Fruit fly (Drosophila melanogaster) whole organism, embryonic: ENCODE measurements around the gene CG44001.

ENCODE experiments used
- ATbp ChIP-seq: fragments of 200-800 bp; sonication (Bioruptor generic); optimal IDR thresholded peaks from 2 replicates; lab custom pipeline; 2017; ENCODE audit warnings: missing biosample characterization, mild to moderate bottlenecking, missing genetic modification characterization, missing genetic modification reagents
- Abd-B ChIP-seq: fragments of 200-800 bp; sonication (Bioruptor generic); optimal IDR thresholded peaks from 2 replicates; lab custom pipeline; 2018; ENCODE audit warnings: missing biosample characterization, mild to moderate bottlenecking, missing genetic modification characterization, moderate library complexity
- Awh ChIP-seq: fragments of 200-800 bp; sonication (Bioruptor generic); IDR thresholded peaks from 2 replicates; pipeline ENCODE4, ENCODE4 v1.3.6; 2022; ENCODE audit warnings: missing biosample characterization, missing genetic modification characterization
- CG10274 ChIP-seq: fragments of 200-800 bp; sonication (Bioruptor generic); optimal IDR thresholded peaks from 3 replicates; lab custom pipeline; 2017; ENCODE audit warnings: missing biosample characterization, mild to moderate bottlenecking, missing genetic modification characterization
- CG11398 ChIP-seq: fragments of 200-800 bp; sonication (Bioruptor generic); optimal IDR thresholded peaks from 2 replicates; lab custom pipeline; 2016; ENCODE audit warnings: missing biosample characterization, missing genetic modification characterization
- CG11504 ChIP-seq: fragments of 200-800 bp; sonication (Bioruptor generic); optimal IDR thresholded peaks from 3 replicates; lab custom pipeline; 2019; ENCODE audit warnings: missing biosample characterization, mild to moderate bottlenecking, missing genetic modification characterization, moderate library complexity
- CG12236 ChIP-seq: fragments of 200-800 bp; sonication (Bioruptor generic); optimal IDR thresholded peaks from 2 replicates; lab custom pipeline; 2016; ENCODE audit warnings: missing biosample characterization, missing genetic modification characterization
- CG14050 ChIP-seq: fragments of 200-800 bp; sonication (Bioruptor generic); IDR thresholded peaks from 3 replicates; pipeline ENCODE4 v1.3.6; 2022; ENCODE audit warnings: missing biosample characterization, missing genetic modification characterization
- CG2120 ChIP-seq: fragments of 200-800 bp; sonication (Bioruptor generic); optimal IDR thresholded peaks from 3 replicates; lab custom pipeline; 2016; ENCODE audit warnings: missing biosample characterization, missing genetic modification characterization
- CG2129 ChIP-seq: fragments of 200-800 bp; sonication (Bioruptor generic); IDR thresholded peaks from 2 replicates; pipeline ENCODE4 v1.3.6; 2022; ENCODE audit warnings: missing biosample characterization, missing genetic modification characterization; ENCODE audit not compliant: partially characterized antibody
- CG30020 ChIP-seq: fragments of 200-800 bp; optimal IDR thresholded peaks from 2 replicates; lab custom pipeline; 2019; ENCODE audit warnings: missing biosample characterization, mild to moderate bottlenecking, missing genetic modification characterization, moderate library complexity
- CG4730 ChIP-seq: fragments of 200-800 bp; sonication (Bioruptor generic); IDR thresholded peaks from 2 replicates; pipeline ENCODE4 v1.3.6; 2022; ENCODE audit warnings: missing biosample characterization, missing genetic modification characterization
- CG5245 ChIP-seq: fragments of 200-800 bp; sonication (Bioruptor generic); optimal IDR thresholded peaks from 3 replicates; lab custom pipeline; 2016; ENCODE audit warnings: missing biosample characterization, missing genetic modification characterization
- CG6791 ChIP-seq: fragments of 200-800 bp; sonication (Bioruptor generic); IDR thresholded peaks from 3 replicates; pipeline ENCODE4 v1.3.6; 2022; ENCODE audit warnings: missing biosample characterization, missing genetic modification characterization; ENCODE audit not compliant: partially characterized antibody
- CG7786 ChIP-seq: fragments of 200-800 bp; sonication (Bioruptor generic); optimal IDR thresholded peaks from 2 replicates; lab custom pipeline; 2016; ENCODE audit warnings: missing biosample characterization, missing genetic modification characterization
- CG7839 ChIP-seq: fragments of 200-800 bp; sonication (Bioruptor generic); optimal IDR thresholded peaks from 3 replicates; lab custom pipeline; 2018; ENCODE audit warnings: missing biosample characterization, mild to moderate bottlenecking, missing genetic modification characterization, moderate library complexity
- CG8089 ChIP-seq: fragments of 200-800 bp; sonication (Bioruptor generic); optimal IDR thresholded peaks from 3 replicates; lab custom pipeline; 2016; ENCODE audit warnings: missing biosample characterization, missing genetic modification characterization
- CG8924 ChIP-seq: fragments of 200-800 bp; optimal IDR thresholded peaks from 3 replicates; lab custom pipeline; 2019; ENCODE audit warnings: missing biosample characterization, mild to moderate bottlenecking, missing genetic modification characterization, moderate library complexity
- CG9876 ChIP-seq: fragments of 200-800 bp; sonication (Bioruptor generic); optimal IDR thresholded peaks from 2 replicates; lab custom pipeline; 2016; ENCODE audit warnings: missing biosample characterization, missing genetic modification characterization
- CoRest ChIP-seq: fragments of 200-800 bp; sonication (Bioruptor generic); optimal IDR thresholded peaks from 3 replicates; lab custom pipeline; 2018; ENCODE audit warnings: missing biosample characterization, mild to moderate bottlenecking, missing genetic modification characterization, moderate library complexity
- Dek ChIP-seq: fragments of 200-800 bp; sonication (Bioruptor generic); optimal IDR thresholded peaks from 3 replicates; lab custom pipeline; 2019; ENCODE audit warnings: missing biosample characterization, mild to moderate bottlenecking, missing genetic modification characterization, moderate library complexity
- Dll ChIP-seq: fragments of 200-800 bp; sonication (Bioruptor generic); IDR thresholded peaks from 4 replicates; pipeline ENCODE4 v1.3.6; 2022; ENCODE audit warnings: missing biosample characterization, missing genetic modification characterization; ENCODE audit not compliant: partially characterized antibody
- Doc2 ChIP-seq: fragments of 200-800 bp; sonication (Bioruptor generic); IDR thresholded peaks from 2 replicates; pipeline ENCODE4 v1.3.6; 2022; ENCODE audit warnings: missing biosample characterization, missing genetic modification characterization
- Doc3 ChIP-seq: fragments of 200-800 bp; sonication (Bioruptor generic); IDR thresholded peaks from 3 replicates; pipeline ENCODE4 v1.3.6; 2022; ENCODE audit warnings: missing biosample characterization, missing genetic modification characterization; ENCODE audit not compliant: partially characterized antibody
- Ets97D ChIP-seq: fragments of 200-800 bp; sonication (Bioruptor generic); optimal IDR thresholded peaks from 3 replicates; lab custom pipeline; 2016; ENCODE audit warnings: missing biosample characterization, missing genetic modification characterization
- Fer3 ChIP-seq: fragments of 200-800 bp; sonication (Bioruptor generic); optimal IDR thresholded peaks from 2 replicates; lab custom pipeline; 2018; ENCODE audit warnings: missing biosample characterization, mild to moderate bottlenecking, missing genetic modification characterization, moderate library complexity
- HmgD ChIP-seq: fragments of 200-800 bp; sonication (Bioruptor generic); optimal IDR thresholded peaks from 3 replicates; lab custom pipeline; 2016; ENCODE audit warnings: missing biosample characterization, missing genetic modification characterization
- Lhr ChIP-seq: fragments of 200-800 bp; sonication (Bioruptor generic); optimal IDR thresholded peaks from 3 replicates; lab custom pipeline; 2017; ENCODE audit warnings: mild to moderate bottlenecking, missing biosample characterization, missing genetic modification reagents, missing genetic modification characterization
- NC2α ChIP-seq: fragments of 200-800 bp; sonication (Bioruptor generic); optimal IDR thresholded peaks from 2 replicates; lab custom pipeline; 2016; ENCODE audit warnings: missing biosample characterization, missing genetic modification characterization
- Opbp ChIP-seq: fragments of 200-800 bp; sonication (Bioruptor generic); IDR thresholded peaks from 3 replicates; pipeline ENCODE4 v1.3.6; 2022; ENCODE audit warnings: missing biosample characterization, missing genetic modification characterization; ENCODE audit not compliant: partially characterized antibody
- Ravus ChIP-seq: fragments of 200-800 bp; sonication (Bioruptor generic); IDR thresholded peaks from 2 replicates; pipeline ENCODE4 v1.3.6; 2022; ENCODE audit warnings: missing biosample characterization, missing genetic modification characterization
- Sox100B ChIP-seq: fragments of 200-800 bp; sonication (Bioruptor generic); optimal IDR thresholded peaks from 3 replicates; lab custom pipeline; 2018; ENCODE audit warnings: missing biosample characterization, mild to moderate bottlenecking, missing genetic modification characterization
- Taf1 ChIP-seq: fragments of 200-800 bp; sonication (Bioruptor generic); IDR thresholded peaks from 2 replicates; pipeline ENCODE4 v1.3.6; 2022; ENCODE audit warnings: missing biosample characterization, missing genetic modification characterization
- bab2 ChIP-seq: fragments of 200-800 bp; sonication (Bioruptor generic); optimal IDR thresholded peaks from 2 replicates; lab custom pipeline; 2016; ENCODE audit warnings: missing biosample characterization, missing genetic modification characterization
- crol ChIP-seq: fragments of 200-800 bp; sonication (Bioruptor generic); IDR thresholded peaks from 2 replicates; pipeline ENCODE4 v1.3.6; 2022; ENCODE audit warnings: missing biosample characterization, missing genetic modification characterization
- dati ChIP-seq: fragments of 200-800 bp; sonication (Bioruptor generic); IDR thresholded peaks from 2 replicates; pipeline ENCODE4 v1.3.6; 2022; ENCODE audit warnings: missing biosample characterization, missing genetic modification characterization
- ems ChIP-seq: fragments of 200-800 bp; sonication (Bioruptor generic); optimal IDR thresholded peaks from 3 replicates; lab custom pipeline; 2016; ENCODE audit warnings: missing biosample characterization, missing genetic modification characterization
- fd102C ChIP-seq: fragments of 200-800 bp; sonication (Bioruptor generic); optimal IDR thresholded peaks from 2 replicates; lab custom pipeline; 2018; ENCODE audit warnings: missing biosample characterization, mild to moderate bottlenecking, missing genetic modification characterization, moderate library complexity
- fru ChIP-seq: fragments of >200 bp; optimal IDR thresholded peaks from 2 replicates; lab custom pipeline; 2017
- gcm ChIP-seq: fragments of 200-800 bp; sonication (Bioruptor generic); optimal IDR thresholded peaks from 2 replicates; lab custom pipeline; 2019; ENCODE audit warnings: missing biosample characterization, mild to moderate bottlenecking, missing genetic modification characterization, moderate library complexity
- gem ChIP-seq: fragments of 200-800 bp; sonication (Bioruptor generic); optimal IDR thresholded peaks from 2 replicates; lab custom pipeline; 2019; ENCODE audit warnings: missing biosample characterization, mild to moderate bottlenecking, missing genetic modification characterization, moderate library complexity
- pho ChIP-seq: fragments of 200-800 bp; sonication (Bioruptor generic); optimal IDR thresholded peaks from 2 replicates; lab custom pipeline; 2016; ENCODE audit warnings: missing biosample characterization, missing genetic modification characterization
- prd ChIP-seq, 3 experiments: fragments of >200 bp in 2 of 3; fragments of 200-800 bp in 1 of 3; sonication (Bioruptor generic) in 1 of 3; optimal IDR thresholded peaks in 2 of 3; IDR thresholded peaks in 1 of 3; 2 replicates in 2 of 3; 3 replicates in 1 of 3; pipeline versions ENCODE4 v1.3.6 to Lab custom; 2017 to 2022; ENCODE audit warnings: missing biosample characterization in 1 of 3, missing genetic modification characterization in 1 of 3
- tll ChIP-seq, 2 experiments: fragments of 200-800 bp in 1 of 2; fragments of >200 bp in 1 of 2; sonication (Bioruptor generic) in 1 of 2; optimal IDR thresholded peaks; 2 replicates each; lab custom pipeline; 2017 to 2019; ENCODE audit warnings: missing biosample characterization in 2 of 2, missing genetic modification characterization in 2 of 2, mild to moderate bottlenecking in 1 of 2, moderate library complexity in 1 of 2
- trem ChIP-seq: fragments of 200-800 bp; optimal IDR thresholded peaks from 3 replicates; lab custom pipeline; 2019; ENCODE audit warnings: missing biosample characterization, mild to moderate bottlenecking, missing genetic modification characterization, moderate library complexity
- vvl ChIP-seq: fragments of 200-800 bp; sonication (Bioruptor generic); IDR thresholded peaks from 2 replicates; pipeline ENCODE4 v1.3.6; 2022; ENCODE audit warnings: missing biosample characterization, missing genetic modification characterization
- zf30C ChIP-seq: fragments of 200-800 bp; sonication (Bioruptor generic); optimal IDR thresholded peaks from 3 replicates; lab custom pipeline; 2018; ENCODE audit warnings: missing biosample characterization, mild to moderate bottlenecking, missing genetic modification characterization
- zfh2 ChIP-seq: fragments of 200-800 bp; sonication (Bioruptor generic); optimal IDR thresholded peaks from 2 replicates; lab custom pipeline; 2016; ENCODE audit warnings: missing biosample characterization, missing genetic modification characterization

Gene CG44001

DNA sequence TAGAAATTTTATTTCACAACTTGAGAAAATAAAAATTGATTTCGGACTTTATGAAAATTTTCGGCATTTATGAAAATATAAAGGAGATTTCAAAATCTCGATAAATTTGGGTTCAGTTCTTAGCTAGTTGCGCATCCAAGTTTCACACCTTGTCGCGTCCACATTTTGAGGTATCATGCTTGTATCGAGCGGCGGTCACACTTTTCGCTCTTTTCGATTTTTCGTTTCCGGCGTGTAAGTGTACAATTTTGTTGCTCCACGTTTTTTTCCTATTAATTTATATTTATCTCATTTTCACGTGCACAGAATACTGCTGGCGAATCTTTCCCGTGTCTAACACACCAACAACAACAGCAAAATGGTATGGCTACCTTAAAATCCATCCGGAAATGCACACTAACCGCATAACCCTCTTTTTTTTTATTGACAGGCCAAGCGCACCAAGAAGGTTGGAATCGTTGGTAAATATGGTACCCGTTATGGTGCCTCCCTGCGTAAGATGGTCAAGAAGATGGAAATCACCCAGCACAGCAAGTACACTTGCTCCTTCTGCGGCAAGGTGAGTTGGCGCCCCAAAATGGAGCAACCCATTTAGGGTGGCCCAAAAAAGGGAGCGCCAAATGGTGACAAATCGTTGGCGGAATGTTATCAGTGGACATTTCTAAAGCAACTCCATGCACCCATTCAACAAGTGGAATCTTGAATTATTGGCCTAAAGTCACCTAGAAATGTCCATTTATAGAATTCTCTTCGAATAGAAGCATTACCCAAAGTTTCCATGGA, 27.9 kb downstream of the CG44001 start, which contains the start of gene RpL37A (continued):
- TF ChIP-seq CG14050 (GFP tag; lab: Robert Waterston, UW) (peak; percentile 69; the same call in 2 of the 3 replicates), Lhr (GFP tag; lab: Kevin White, UChicago) (peak; percentile 92), prd (optimal IDR thresholded peaks at IDR 0.05; lab: Kevin White, UChicago) (no peak), prd (GFP tag; IDR thresholded peaks at IDR 0.05; lab: Robert Waterston, UW) (no peak; the same call in 2 of the 3 replicates), Opbp (GFP tag; lab: Robert Waterston, UW) (peak; percentile 48; the same call in 1 of the 3 replicates), gem (tag; lab: Kevin White, UChicago) (no peak), fru (no peak), CG9876 (peak; percentile 72), Dll (GFP tag; lab: Robert Waterston, UW) (no peak), CG11398 (GFP tag; lab: Kevin White, UChicago) (peak; percentile 78), gcm (peak; percentile 56), bab2 (GFP tag; lab: Kevin White, UChicago) (peak; percentile 23), CG8924 (tag; lab: Kevin White, UChicago) (peak; percentile 69), CG30020 (tag; lab: Kevin White, UChicago) (peak; percentile 53), trem (tag; lab: Kevin White, UChicago) (peak; percentile 88), CG7839 (tag; lab: Kevin White, UChicago) (peak; percentile 72), CG6791 (GFP tag; lab: Robert Waterston, UW) (0 out of 3 replicates have a peak, but pooled peaks have one; percentile 11), CG11504 (tag; lab: Kevin White, UChicago) (peak; percentile 78), CG8089 (GFP tag; lab: Kevin White, UChicago) (peak; percentile 71), NC2α (GFP tag; lab: Kevin White, UChicago) (peak; percentile 73), ems (GFP tag; lab: Kevin White, UChicago) (peak; percentile 85), Doc3 (GFP tag; lab: Robert Waterston, UW) (no peak), dati (0 out of 2 replicates have a peak, but pooled peaks have one; percentile 21), HmgD (GFP tag; lab: Kevin White, UChicago) (peak; percentile 65), Abd-B (no peak), CG5245 (peak; percentile 73), Ravus (GFP tag; lab: Robert Waterston, UW) (no peak), CG7786 (GFP tag; lab: Kevin White, UChicago) (peak; percentile 35), CG2129 (GFP tag; lab: Robert Waterston, UW) (no peak), zf30C (GFP tag; lab: Kevin White, UChicago) (peak; percentile 28), pho (GFP tag; lab: Kevin White, UChicago) (peak; percentile 83), Sox100B (peak; percentile 80), vvl (GFP tag; lab: Robert Waterston, UW) (peak; percentile 90), Taf1 (GFP tag; lab: Robert Waterston, UW) (no peak), CG12236 (GFP tag; lab: Kevin White, UChicago) (peak; percentile 43), Awh (GFP tag; lab: Robert Waterston, UW) (peak; percentile 53; the same call in 1 of the 2 replicates), fd102C (GFP tag; lab: Kevin White, UChicago) (peak; percentile 60), CG4730 (GFP tag; lab: Robert Waterston, UW) (no peak), CG10274 (GFP tag; lab: Kevin White, UChicago) (peak; percentile 69), Ets97D (GFP tag; lab: Kevin White, UChicago) (peak; percentile 99), zfh2 (GFP tag; lab: Kevin White, UChicago) (peak; percentile 29), tll (GFP tag; optimal IDR thresholded peaks at IDR 0.05; lab: Kevin White, UChicago) (no peak), Fer3 (peak; percentile 79), CoRest (tag; lab: Kevin White, UChicago) (peak; percentile 68), Doc2 (no peak), CG2120 (peak; percentile 53), crol (0 out of 2 replicates have a peak, but pooled peaks have one; percentile 21), ATbp (peak; percentile 66), Dek (tag; lab: Kevin White, UChicago) (peak; percentile 58)
